Worm (Caenorhabditis elegans) whole organism, L2 larva: ENCODE measurements around the gene ges-1.

Source experiments
- aly-2 ChIP-seq: fragments of 150-350 bp; optimal IDR thresholded peaks from 2 replicates; lab custom pipeline; 2014; ENCODE audit warnings: missing biosample characterization, missing genetic modification characterization
- ama-1 ChIP-seq: fragments of 150-350 bp; optimal IDR thresholded peaks from 2 replicates; lab custom pipeline; 2018; ENCODE audit warnings: inconsistent platforms
- dmd-4 ChIP-seq: sonication (generic microtip); optimal IDR thresholded peaks from 2 replicates; lab custom pipeline; 2017; ENCODE audit warnings: missing biosample characterization, missing genetic modification characterization
- elt-1 ChIP-seq: fragments of 150-350 bp; optimal IDR thresholded peaks from 2 replicates; lab custom pipeline; 2014; ENCODE audit warnings: missing biosample characterization, missing genetic modification characterization
- elt-3 ChIP-seq: sonication (generic microtip); optimal IDR thresholded peaks from 2 replicates; lab custom pipeline; 2017; ENCODE audit warnings: missing biosample characterization, missing genetic modification characterization
- fos-1 ChIP-seq: fragments of 150-350 bp; optimal IDR thresholded peaks from 2 replicates; lab custom pipeline; 2014; ENCODE audit warnings: missing biosample characterization, missing genetic modification characterization
- lsy-2 ChIP-seq, 2 experiments: fragments of 150-350 bp in 1 of 2; sonication (generic microtip) in 1 of 2; optimal IDR thresholded peaks; 2 replicates each; lab custom pipeline; 2014 to 2017; ENCODE audit warnings: missing biosample characterization in 2 of 2, missing genetic modification characterization in 2 of 2
- mdl-1 ChIP-seq, 2 experiments: fragments of 150-350 bp in 1 of 2; sonication (generic microtip) in 1 of 2; optimal IDR thresholded peaks; 2 replicates each; lab custom pipeline; 2017; ENCODE audit warnings: missing biosample characterization in 2 of 2, missing genetic modification characterization in 2 of 2
- nhr-11 ChIP-seq: fragments of 150-350 bp; optimal IDR thresholded peaks from 2 replicates; lab custom pipeline; 2014; ENCODE audit warnings: missing biosample characterization, missing genetic modification characterization
- nhr-129 ChIP-seq: fragments of 150-350 bp; optimal IDR thresholded peaks from 2 replicates; lab custom pipeline; 2014; ENCODE audit warnings: missing biosample characterization, missing genetic modification characterization
- nhr-6 ChIP-seq: fragments of 150-350 bp; optimal IDR thresholded peaks from 2 replicates; lab custom pipeline; 2014; ENCODE audit warnings: missing biosample characterization, missing genetic modification characterization
- snpc-4 ChIP-seq: fragments of 150-350 bp; optimal IDR thresholded peaks from 2 replicates; lab custom pipeline; 2014; ENCODE audit warnings: missing biosample characterization, missing genetic modification characterization

DNA sequence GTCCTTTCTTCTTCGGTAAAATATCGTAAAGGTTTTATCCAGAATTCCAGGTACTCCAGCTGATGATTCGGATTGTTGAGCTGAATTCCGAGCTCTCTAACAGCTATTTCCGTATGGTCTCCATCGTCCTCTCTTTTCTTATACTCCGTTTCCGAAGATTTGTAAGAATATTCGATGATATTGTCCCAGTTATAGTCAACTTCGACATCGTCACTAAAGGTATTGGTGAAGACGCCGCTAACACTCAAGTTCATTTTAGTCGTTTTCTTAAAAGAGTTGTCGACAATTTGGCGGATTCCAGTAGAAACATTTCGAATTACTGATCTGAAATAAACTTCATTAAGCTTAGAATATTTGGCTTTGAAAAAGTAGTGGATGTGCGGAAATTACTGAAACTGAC lies 3.2 kb upstream of the ges-1 start:
- TF ChIP-seq snpc-4, result no peak
- TF ChIP-seq ama-1, result no peak
- no peak for TF ChIP-seq lsy-2 (tag; optimal IDR thresholded peaks at IDR 0.05; lab: Kevin White, UChicago)
- no peak for TF ChIP-seq aly-2 (tag; lab: Kevin White, UChicago)
- TF ChIP-seq elt-1 (tag; lab: Kevin White, UChicago), result no peak
- TF ChIP-seq fos-1 (tag; lab: Kevin White, UChicago), result no peak
- TF ChIP-seq nhr-129, result no peak
- TF ChIP-seq dmd-4 (tag; lab: Kevin White, UChicago), result no peak
- TF ChIP-seq mdl-1 (tag; optimal IDR thresholded peaks at IDR 0.05; lab: Kevin White, UChicago), result no peak
- no peak for TF ChIP-seq nhr-11 (tag; lab: Kevin White, UChicago)
- TF ChIP-seq nhr-6, result no peak
- no peak for TF ChIP-seq elt-3 (tag; lab: Kevin White, UChicago)
